Worm (Caenorhabditis elegans) whole organism, L4 larva: Measurements from ENCODE around the gene elp-1.
A peak's percentile ranks its signal among the peaks of the same experiment; 100 is the strongest.

Source experiments
- ceh-32 ChIP-seq: sonication (generic microtip); optimal IDR thresholded peaks from 2 replicates; lab custom pipeline; 2016; ENCODE audit warnings: mild to moderate bottlenecking, missing genetic modification characterization, missing compliant biosample characterization; ENCODE audit not compliant: poor library complexity
- ceh-62 ChIP-seq: sonication (generic microtip); optimal IDR thresholded peaks from 2 replicates; lab custom pipeline; 2017; ENCODE audit warnings: missing biosample characterization, missing genetic modification characterization
- daf-12 ChIP-seq: fragments of 150-350 bp; optimal IDR thresholded peaks from 2 replicates; lab custom pipeline; 2014; ENCODE audit warnings: missing biosample characterization, missing genetic modification reagents, missing genetic modification characterization
- daf-8 ChIP-seq: fragments of 200-800 bp; sonication (Bioruptor generic); IDR thresholded peaks from 2 replicates; pipeline ENCODE4 v1.3.6; 2022; ENCODE audit warnings: missing genetic modification characterization, missing compliant biosample characterization
- dpl-1 ChIP-seq: fragments of 150-350 bp; optimal IDR thresholded peaks from 2 replicates; lab custom pipeline; 2014; ENCODE audit warnings: missing biosample characterization, missing genetic modification reagents, missing genetic modification characterization
- hif-1 ChIP-seq, 2 experiments: sonication (generic microtip); optimal IDR thresholded peaks; 2 replicates each; lab custom pipeline; 2016 to 2017; ENCODE audit warnings: missing compliant biosample characterization in 2 of 2, missing genetic modification characterization in 2 of 2, missing genetic modification reagents in 2 of 2, missing genotype in 2 of 2, mild to moderate bottlenecking in 1 of 2
- lsy-2 ChIP-seq, 2 experiments: fragments of 150-350 bp in 1 of 2; sonication (generic microtip) in 1 of 2; optimal IDR thresholded peaks; 2 replicates each; lab custom pipeline; 2014 to 2017; ENCODE audit warnings: missing biosample characterization in 2 of 2, missing genetic modification characterization in 2 of 2
- mdl-1 ChIP-seq, 2 experiments: fragments of 150-350 bp in 1 of 2; sonication (generic microtip) in 1 of 2; optimal IDR thresholded peaks; 2 replicates each; lab custom pipeline; 2014 to 2017; ENCODE audit warnings: missing biosample characterization in 2 of 2, missing genetic modification characterization in 2 of 2
- nhr-237 ChIP-seq: sonication (generic microtip); optimal IDR thresholded peaks from 2 replicates; lab custom pipeline; 2017; ENCODE audit warnings: missing biosample characterization, missing genetic modification characterization
- nhr-25 ChIP-seq: sonication (generic microtip); optimal IDR thresholded peaks from 2 replicates; lab custom pipeline; 2017; ENCODE audit warnings: missing genetic modification characterization, mild to moderate bottlenecking, missing compliant biosample characterization, antibody characterized with exemption, moderate library complexity, borderline replicate concordance; ENCODE audit not compliant: insufficient read depth
- nhr-28 ChIP-seq: fragments of 150-350 bp; optimal IDR thresholded peaks from 2 replicates; lab custom pipeline; 2014; ENCODE audit warnings: missing biosample characterization, missing genetic modification characterization
- nhr-76 ChIP-seq: fragments of 150-350 bp; optimal IDR thresholded peaks from 2 replicates; lab custom pipeline; 2014; ENCODE audit warnings: missing biosample characterization, missing genetic modification characterization
- pqm-1 ChIP-seq: sonication (generic microtip); optimal IDR thresholded peaks from 2 replicates; lab custom pipeline; 2017; ENCODE audit warnings: missing biosample characterization, missing genetic modification characterization
- snpc-4 ChIP-seq: fragments of 150-350 bp; optimal IDR thresholded peaks from 2 replicates; lab custom pipeline; 2014; ENCODE audit warnings: missing biosample characterization, missing genetic modification characterization

DNA sequence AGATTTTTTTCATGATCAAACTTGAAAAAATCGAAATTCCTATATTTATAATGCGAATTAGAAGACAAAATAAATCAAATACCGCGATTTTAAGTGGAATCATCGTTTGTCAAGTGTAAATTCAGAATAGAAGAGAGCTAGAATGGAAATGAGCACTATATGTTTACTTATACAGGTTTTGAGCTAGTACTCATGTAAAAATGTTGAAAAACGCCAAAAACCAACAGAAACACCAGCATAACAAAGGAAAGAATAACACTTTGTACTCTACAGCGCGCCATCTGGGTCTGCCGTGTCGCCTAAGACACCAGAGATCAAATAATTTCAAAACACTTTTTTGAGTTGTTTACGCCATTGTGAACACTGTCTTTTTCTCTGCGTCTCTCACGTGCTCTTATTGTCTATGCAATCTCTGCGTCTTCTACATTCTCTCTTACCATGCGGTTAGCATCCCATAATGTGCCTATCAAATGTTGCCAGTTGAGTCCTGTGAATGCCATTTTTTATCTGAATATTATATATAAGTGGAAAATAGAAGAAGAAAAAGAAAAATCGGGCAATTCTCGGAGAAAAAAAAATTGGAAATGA lies 41.1 kb downstream of the elp-1 start, which contains the start of gene ipla-3:
- TF ChIP-seq pqm-1 (peak; percentile 81), nhr-76 (tag; lab: Kevin White, UChicago) (peak; percentile 46), ceh-62 (tag; lab: Kevin White, UChicago) (no peak), snpc-4 (tag; lab: Kevin White, UChicago) (no peak), ceh-32 (tag; lab: Kevin White, UChicago) (no peak), mdl-1 (tag; optimal IDR thresholded peaks at IDR 0.05; lab: Kevin White, UChicago) (peak; percentile 74 to 93), dpl-1 (peak; percentile 54), lsy-2 (tag; optimal IDR thresholded peaks at IDR 0.05; lab: Kevin White, UChicago) (peak in 1 of 2 experiments; percentile 53), daf-8 (no peak), hif-1 (tag; optimal IDR thresholded peaks at IDR 0.05; lab: Kevin White, UChicago) (peak in 1 of 2 experiments; percentile 48), nhr-25 (tag; lab: Kevin White, UChicago) (no peak), daf-12 (tag; lab: Kevin White, UChicago) (no peak), nhr-237 (tag; lab: Kevin White, UChicago) (no peak), nhr-28 (tag; lab: Kevin White, UChicago) (peak; percentile 84)
